Fruit fly (Drosophila melanogaster): ENCODE measurements around the gene CG32284.
A peak's percentile ranks its signal among the peaks of the same experiment; 100 is the strongest.

CG32284 gene

dm6 chr3L:3198447-3199402 is 12.3 kb downstream of the CG32284 start, which contains the start of the genes CG32276 and gry (continued):
- TF ChIP-seq CG12299 (tag; optimal IDR thresholded peaks at IDR 0.05) (peak; percentile 68), CG9932 (GFP tag; IDR thresholded peaks at IDR 0.05) (peak; percentile 88), CG9437 (GFP tag; optimal IDR thresholded peaks at IDR 0.05) (peak; percentile 85), Six4 (GFP tag; optimal IDR thresholded peaks at IDR 0.05) (peak; percentile 69), Drgx (GFP tag; IDR thresholded peaks at IDR 0.05) (peak; percentile 55; the same call in 1 of the 2 replicates), Lhr (GFP tag; optimal IDR thresholded peaks at IDR 0.05) (peak; percentile 75), ken (GFP tag; IDR thresholded peaks at IDR 0.05) (peak; percentile 54; the same call in 1 of the 3 replicates), fd96Cb (tag; optimal IDR thresholded peaks at IDR 0.05) (peak; percentile 57)

dm6 chr3L:3203062-3203461 is 16.6 kb downstream of the CG32284 start, which contains the start of gene CG32271:
Gene CG32271 (minus strand): TSS chr3L:3203162.
- TF ChIP-seq YL-1 (GFP tag; optimal IDR thresholded peaks at IDR 0.05) (no peak), CG10366 (GFP tag; IDR thresholded peaks at IDR 0.05) (no peak), ash1 (GFP tag; optimal IDR thresholded peaks at IDR 0.05) (no peak), CG11695 (GFP tag; IDR thresholded peaks at IDR 0.05) (no peak), CG3407 (GFP tag; optimal IDR thresholded peaks at IDR 0.05) (no peak), br (optimal IDR thresholded peaks at IDR 0.05) (no peak), CG6254 (GFP tag; optimal IDR thresholded peaks at IDR 0.05) (no peak), pho (GFP tag; optimal IDR thresholded peaks at IDR 0.05) (no peak), lov (optimal IDR thresholded peaks at IDR 0.05) (no peak), lov (GFP tag; IDR thresholded peaks at IDR 0.05) (no peak), CG17361 (GFP tag; IDR thresholded peaks at IDR 0.05) (no peak)

dm6 chr3L:3204348-3204747 is 17.9 kb downstream of the CG32284 start, which contains the start of gene CG33159:
Gene CG33159 (minus strand): TSS chr3L:3204448.
- TF ChIP-seq CG4360 (GFP tag; IDR thresholded peaks at IDR 0.05) (no peak), dpn (GFP tag; optimal IDR thresholded peaks at IDR 0.05) (no peak), CG14860 (GFP tag; IDR thresholded peaks at IDR 0.05; ENCODE audit: partially characterized antibody) (no peak), Oli (tag; optimal IDR thresholded peaks at IDR 0.05) (no peak)

dm6 chr3L:3205349-3205748 is 18.9 kb downstream of the CG32284 start, which contains the start of gene CG32277:
Gene CG32277 (minus strand): TSS chr3L:3205449.
- TF ChIP-seq CG8924 (tag; optimal IDR thresholded peaks at IDR 0.05) (no peak), fd3F (GFP tag; optimal IDR thresholded peaks at IDR 0.05) (no peak), Rx (GFP tag; IDR thresholded peaks at IDR 0.05) (no peak), sqz (GFP tag; optimal IDR thresholded peaks at IDR 0.05) (no peak), CG13624 (GFP tag; optimal IDR thresholded peaks at IDR 0.05) (no peak), CHES-1-like (GFP tag; optimal IDR thresholded peaks at IDR 0.05) (no peak), NC2α (GFP tag; optimal IDR thresholded peaks at IDR 0.05) (no peak), Xbp1 (GFP tag; optimal IDR thresholded peaks at IDR 0.05) (no peak), CG12391 (tag; optimal IDR thresholded peaks at IDR 0.05) (no peak)

- TF ChIP-seq eve (GFP tag; optimal IDR thresholded peaks at IDR 0.05) = no peak
- no peak for TF ChIP-seq HLH3B (GFP tag; IDR thresholded peaks at IDR 0.05)
- no peak for TF ChIP-seq CG11093 (GFP tag; IDR thresholded peaks at IDR 0.05)
- TF ChIP-seq CG3838 (GFP tag; optimal IDR thresholded peaks at IDR 0.05) = no peak
- no peak for TF ChIP-seq CG16815 (GFP tag; optimal IDR thresholded peaks at IDR 0.05)
- TF ChIP-seq CG4617 (GFP tag; optimal IDR thresholded peaks at IDR 0.05; ENCODE audit: borderline replicate concordance) = no peak
- TF ChIP-seq p53 (GFP tag; optimal IDR thresholded peaks at IDR 0.05) = no peak
- TF ChIP-seq fd102C (GFP tag; optimal IDR thresholded peaks at IDR 0.05) = no peak
- TF ChIP-seq ara (GFP tag; IDR thresholded peaks at IDR 0.05) = no peak
- TF ChIP-seq CG12104 (GFP tag; optimal IDR thresholded peaks at IDR 0.05) = no peak
Observed at dm6 chr3L:3206263-3206662, 19.8 kb downstream of the CG32284 start, which contains the start of gene CG33160. Gene CG33160 (minus strand): TSS chr3L:3206363.

Measured in whole organism, embryonic.